Fruit fly (Drosophila melanogaster): ENCODE results near the gene chm.

- TF ChIP-seq CG1621 (tag; optimal IDR thresholded peaks at IDR 0.05) (no peak), CG32006 (GFP tag; optimal IDR thresholded peaks at IDR 0.05) (no peak), dsx (GFP tag; optimal IDR thresholded peaks at IDR 0.05; ENCODE audit: poor library complexity, severe bottlenecking) (no peak), CG16779 (tag; optimal IDR thresholded peaks at IDR 0.05) (no peak)
These were observed 11.2 kb upstream of the chm start, which contains the start of gene CG5171 for dm6 chr2L:7401025-7401424.
